Worm (Caenorhabditis elegans): ENCODE data around the gene ccdc-55.

The ccdc-55 gene

ce11 chrIII:4123277-4123676 lies 45.3 kb downstream of the ccdc-55 start:
- TF ChIP-seq ceh-13 (GFP tag; optimal IDR thresholded peaks at IDR 0.05) (no peak), hmg-4 (GFP tag; optimal IDR thresholded peaks at IDR 0.05) (no peak), F13C5.2 (tag; optimal IDR thresholded peaks at IDR 0.05) (no peak), tbx-37 (GFP tag; conservative IDR thresholded peaks at IDR 0.05) (no peak), hmbx-1 (tag; optimal IDR thresholded peaks at IDR 0.05) (no peak), tra-4 (tag; optimal IDR thresholded peaks at IDR 0.05) (no peak), aly-1 (tag; optimal IDR thresholded peaks at IDR 0.05) (no peak), B0310.2 (tag; optimal IDR thresholded peaks at IDR 0.05) (no peak), flt-1 (GFP tag; IDR thresholded peaks at IDR 0.05) (no peak), pes-1 (GFP tag; IDR thresholded peaks at IDR 0.05) (no peak)

- TF ChIP-seq tra-4 (tag; optimal IDR thresholded peaks at IDR 0.05) (no peak), aly-1 (tag; optimal IDR thresholded peaks at IDR 0.05) (no peak), tbx-11 (GFP tag; IDR thresholded peaks at IDR 0.05) (no peak), ceh-36 (tag; optimal IDR thresholded peaks at IDR 0.05) (no peak), hnd-1 (tag; optimal IDR thresholded peaks at IDR 0.05) (no peak), tbx-37 (GFP tag; conservative IDR thresholded peaks at IDR 0.05) (no peak), ama-1 (optimal IDR thresholded peaks at IDR 0.05) (no peak), ceh-13 (GFP tag; optimal IDR thresholded peaks at IDR 0.05) (no peak), flt-1 (GFP tag; IDR thresholded peaks at IDR 0.05) (no peak), hmg-4 (GFP tag; optimal IDR thresholded peaks at IDR 0.05) (no peak), pes-1 (GFP tag; IDR thresholded peaks at IDR 0.05) (no peak), ets-7 (tag; optimal IDR thresholded peaks at IDR 0.05) (no peak), F13C5.2 (tag; optimal IDR thresholded peaks at IDR 0.05) (no peak), sea-1 (GFP tag; conservative IDR thresholded peaks at IDR 0.05) (no peak), hmbx-1 (tag; optimal IDR thresholded peaks at IDR 0.05) (no peak), scrt-1 (GFP tag; IDR thresholded peaks at IDR 0.05) (no peak), B0310.2 (tag; optimal IDR thresholded peaks at IDR 0.05) (no peak)
Measured at ce11 chrIII:4120386-4120785, 48.2 kb downstream of the ccdc-55 start.

ce11 chrIII:4119736-4120135 lies 48.8 kb downstream of the ccdc-55 start:
- no peak for TF ChIP-seq ceh-13 (GFP tag; optimal IDR thresholded peaks at IDR 0.05)
- no peak for TF ChIP-seq pes-1 (GFP tag; IDR thresholded peaks at IDR 0.05)
- TF ChIP-seq hnd-1 (tag; optimal IDR thresholded peaks at IDR 0.05) = no peak
- TF ChIP-seq ets-7 (tag; optimal IDR thresholded peaks at IDR 0.05) = no peak
- no peak for TF ChIP-seq ama-1 (optimal IDR thresholded peaks at IDR 0.05)
